Worm (Caenorhabditis elegans) whole organism, late embryonic: ENCODE data around the gene mrps-5.
A peak's percentile ranks its signal among the peaks of the same experiment; 100 is the strongest.

ENCODE experiments used
- C08G9.2 ChIP-seq: sonication (generic microtip); optimal IDR thresholded peaks from 2 replicates; lab custom pipeline; 2016; ENCODE audit warnings: mild to moderate bottlenecking, missing genetic modification characterization, moderate library complexity, missing compliant biosample characterization
- F13H6.1 ChIP-seq: sonication (generic microtip); optimal IDR thresholded peaks from 2 replicates; lab custom pipeline; 2016; ENCODE audit warnings: missing genetic modification characterization, missing compliant biosample characterization
- K02D7.2 ChIP-seq: sonication (generic microtip); optimal IDR thresholded peaks from 2 replicates; lab custom pipeline; 2017; ENCODE audit warnings: mild to moderate bottlenecking, missing genetic modification characterization, missing compliant biosample characterization
- ceh-18 ChIP-seq: sonication (generic microtip); optimal IDR thresholded peaks from 2 replicates; lab custom pipeline; 2016; ENCODE audit warnings: missing genetic modification characterization, missing compliant biosample characterization
- ceh-19 ChIP-seq: fragments of 200-800 bp; sonication (Bioruptor generic); optimal IDR thresholded peaks from 2 replicates; lab custom pipeline; 2018; ENCODE audit warnings: mild to moderate bottlenecking, missing genetic modification characterization, missing compliant biosample characterization
- ceh-2 ChIP-seq: sonication (generic microtip); optimal IDR thresholded peaks from 2 replicates; lab custom pipeline; 2016; ENCODE audit warnings: missing genotype, missing genetic modification characterization, missing compliant biosample characterization
- ceh-30 ChIP-seq: fragments of 150-350 bp; optimal IDR thresholded peaks from 2 replicates; lab custom pipeline; 2014; ENCODE audit warnings: missing biosample characterization, missing genetic modification characterization
- ceh-31 ChIP-seq: sonication (generic microtip); optimal IDR thresholded peaks from 2 replicates; lab custom pipeline; 2016; ENCODE audit warnings: missing genetic modification characterization, missing compliant biosample characterization
- ceh-6 ChIP-seq: fragments of 200-800 bp; sonication (Bioruptor generic); optimal IDR thresholded peaks from 2 replicates; lab custom pipeline; 2018; ENCODE audit warnings: mild to moderate bottlenecking, missing genetic modification characterization, missing compliant biosample characterization
- ceh-9 ChIP-seq: sonication (generic microtip); optimal IDR thresholded peaks from 2 replicates; lab custom pipeline; 2016; ENCODE audit warnings: mild to moderate bottlenecking, missing genetic modification characterization, inconsistent platforms, missing compliant biosample characterization
- dmd-4 ChIP-seq: sonication (generic microtip); optimal IDR thresholded peaks from 2 replicates; lab custom pipeline; 2016; ENCODE audit warnings: borderline replicate concordance, missing genetic modification characterization, missing compliant biosample characterization
- elt-2 ChIP-seq: sonication (generic microtip); optimal IDR thresholded peaks from 2 replicates; lab custom pipeline; 2016; ENCODE audit warnings: missing genetic modification reagents, missing genetic modification characterization, missing compliant biosample characterization
- fax-1 ChIP-seq: sonication (generic microtip); optimal IDR thresholded peaks from 2 replicates; lab custom pipeline; 2016; ENCODE audit warnings: missing genotype, missing genetic modification characterization, missing compliant biosample characterization
- gmeb-2 ChIP-seq: sonication (generic microtip); optimal IDR thresholded peaks from 2 replicates; lab custom pipeline; 2016; ENCODE audit warnings: missing genetic modification characterization, inconsistent platforms, missing compliant biosample characterization
- hlh-13 ChIP-seq: fragments of 200-800 bp; sonication (Bioruptor generic); optimal IDR thresholded peaks from 2 replicates; lab custom pipeline; 2018; ENCODE audit warnings: mild to moderate bottlenecking, missing genetic modification characterization, missing compliant biosample characterization
- hlh-15 ChIP-seq: sonication (generic microtip); optimal IDR thresholded peaks from 2 replicates; lab custom pipeline; 2016; ENCODE audit warnings: missing genetic modification characterization, missing compliant biosample characterization
- hlh-30 ChIP-seq: sonication (generic microtip); optimal IDR thresholded peaks from 2 replicates; lab custom pipeline; 2017; ENCODE audit warnings: antibody characterized with exemption, missing genetic modification characterization, missing compliant biosample characterization; ENCODE audit not compliant: insufficient read depth
- hlh-8 ChIP-seq: sonication (generic microtip); optimal IDR thresholded peaks from 2 replicates; lab custom pipeline; 2016; ENCODE audit warnings: missing genotype, missing genetic modification characterization, missing compliant biosample characterization
- mec-3 ChIP-seq: sonication (generic microtip); optimal IDR thresholded peaks from 2 replicates; lab custom pipeline; 2016; ENCODE audit warnings: borderline replicate concordance, missing genetic modification characterization, missing compliant biosample characterization
- nhr-232 ChIP-seq: sonication (generic microtip); optimal IDR thresholded peaks from 2 replicates; lab custom pipeline; 2016; ENCODE audit warnings: missing genetic modification characterization, missing compliant biosample characterization
- pat-9 ChIP-seq: fragments of 200-800 bp; sonication (Bioruptor generic); optimal IDR thresholded peaks from 2 replicates; lab custom pipeline; 2018; ENCODE audit warnings: mild to moderate bottlenecking, missing genetic modification characterization, moderate library complexity, missing compliant biosample characterization
- pax-1 ChIP-seq: fragments of 150-350 bp; optimal IDR thresholded peaks from 2 replicates; lab custom pipeline; 2014; ENCODE audit warnings: missing biosample characterization, missing genetic modification characterization
- pha-2 ChIP-seq: sonication (generic microtip); optimal IDR thresholded peaks from 2 replicates; lab custom pipeline; 2017; ENCODE audit warnings: mild to moderate bottlenecking, missing genetic modification characterization, missing compliant biosample characterization
- pha-4 ChIP-seq: fragments of 150-350 bp; optimal IDR thresholded peaks from 2 replicates; lab custom pipeline; 2018; ENCODE audit warnings: missing biosample characterization, missing genetic modification reagents, missing genetic modification characterization
- pqm-1 ChIP-seq: sonication (generic microtip); optimal IDR thresholded peaks from 2 replicates; lab custom pipeline; 2016; ENCODE audit warnings: missing genetic modification characterization, missing compliant biosample characterization
- rnt-1 ChIP-seq: sonication (generic microtip); optimal IDR thresholded peaks from 2 replicates; lab custom pipeline; 2016; ENCODE audit warnings: missing genetic modification characterization, missing compliant biosample characterization
- sdc-2 ChIP-seq: sonication (generic microtip); optimal IDR thresholded peaks from 2 replicates; lab custom pipeline; 2016; ENCODE audit warnings: missing genotype, missing genetic modification characterization, missing compliant biosample characterization
- sox-2 ChIP-seq: fragments of 200-800 bp; sonication (Bioruptor generic); IDR thresholded peaks from 2 replicates; pipeline ENCODE4 v1.3.6; 2022; ENCODE audit warnings: missing genetic modification reagents, missing genetic modification characterization, missing compliant biosample characterization
- sox-4 ChIP-seq: sonication (generic microtip); optimal IDR thresholded peaks from 2 replicates; lab custom pipeline; 2017; ENCODE audit warnings: mild to moderate bottlenecking, missing genetic modification characterization, inconsistent platforms, missing compliant biosample characterization
- syd-9 ChIP-seq: sonication (generic microtip); optimal IDR thresholded peaks from 2 replicates; lab custom pipeline; 2016; ENCODE audit warnings: mild to moderate bottlenecking, missing genetic modification characterization, moderate library complexity, missing compliant biosample characterization
- tbx-2 ChIP-seq: sonication (generic microtip); optimal IDR thresholded peaks from 2 replicates; lab custom pipeline; 2016; ENCODE audit warnings: missing genetic modification characterization, missing compliant biosample characterization
- tbx-7 ChIP-seq: sonication (generic microtip); optimal IDR thresholded peaks from 2 replicates; lab custom pipeline; 2016; ENCODE audit warnings: missing genotype, missing genetic modification characterization, missing compliant biosample characterization
- ttx-3 ChIP-seq: sonication (generic microtip); optimal IDR thresholded peaks from 2 replicates; lab custom pipeline; 2016; ENCODE audit warnings: missing genetic modification reagents, missing genetic modification characterization, missing compliant biosample characterization
- unc-42 ChIP-seq: sonication (generic microtip); optimal IDR thresholded peaks from 2 replicates; lab custom pipeline; 2016; ENCODE audit warnings: missing genotype, missing genetic modification characterization, missing compliant biosample characterization
- unc-55 ChIP-seq: sonication (generic microtip); optimal IDR thresholded peaks from 2 replicates; lab custom pipeline; 2017; ENCODE audit warnings: missing biosample characterization, missing genetic modification reagents, missing genetic modification characterization

The mrps-5 gene

ce11 chrV:12596795-12597194 lies 33.5 kb downstream of the mrps-5 start (continued):
- no peak for TF ChIP-seq mec-3
- no peak for TF ChIP-seq unc-55
- TF ChIP-seq ttx-3 (tag; lab: Kevin White, UChicago), result no peak
- TF ChIP-seq hlh-15 (tag; lab: Kevin White, UChicago), result peak; percentile 33
- peak; percentile 40 for TF ChIP-seq K02D7.2 (tag; lab: Kevin White, UChicago)
- peak; percentile 56 for TF ChIP-seq ceh-18 (tag; lab: Kevin White, UChicago)
- no peak for TF ChIP-seq pha-4 (tag; lab: Kevin White, UChicago)
- peak; percentile 55 for TF ChIP-seq tbx-2 (tag; lab: Kevin White, UChicago)
- TF ChIP-seq nhr-232 (tag; lab: Kevin White, UChicago), result peak; percentile 51
- peak; percentile 54 for TF ChIP-seq ceh-19 (GFP tag; lab: Kevin White, UChicago)
- TF ChIP-seq hlh-30 (tag; lab: Kevin White, UChicago), result no peak
- peak; percentile 58 for TF ChIP-seq hlh-13 (GFP tag; lab: Kevin White, UChicago)
- no peak for TF ChIP-seq ceh-30 (tag; lab: Kevin White, UChicago)
- peak; percentile 63 for TF ChIP-seq syd-9 (tag; lab: Kevin White, UChicago)
- TF ChIP-seq tbx-7, result peak; percentile 38
- TF ChIP-seq fax-1 (tag; lab: Kevin White, UChicago), result peak; percentile 46
- TF ChIP-seq ceh-2 (tag; lab: Kevin White, UChicago), result peak; percentile 72
- peak; percentile 31 for TF ChIP-seq hlh-8 (tag; lab: Kevin White, UChicago)
- TF ChIP-seq C08G9.2 (tag; lab: Kevin White, UChicago), result peak; percentile 67
- TF ChIP-seq rnt-1 (tag; lab: Kevin White, UChicago), result peak; percentile 64
- TF ChIP-seq sox-2 (GFP tag; lab: Robert Waterston, UW), result no peak

- TF ChIP-seq pat-9 (tag; lab: Kevin White, UChicago), result no peak
- TF ChIP-seq elt-2 (tag; lab: Kevin White, UChicago), result no peak
- TF ChIP-seq ceh-2 (tag; lab: Kevin White, UChicago), result no peak
- no peak for TF ChIP-seq pax-1 (tag; lab: Kevin White, UChicago)
- TF ChIP-seq unc-55, result no peak
- TF ChIP-seq hlh-30 (tag; lab: Kevin White, UChicago), result no peak
- no peak for TF ChIP-seq dmd-4 (tag; lab: Kevin White, UChicago)
- TF ChIP-seq hlh-13 (GFP tag; lab: Kevin White, UChicago), result no peak
- TF ChIP-seq ceh-31 (tag; lab: Kevin White, UChicago), result no peak
- TF ChIP-seq syd-9 (tag; lab: Kevin White, UChicago), result no peak
These were observed 35.8 kb downstream of the mrps-5 start, which contains the start of the genes C14C10.10 and ril-2 for ce11 chrV:12599110-12599509. C14C10.10 (minus strand) TSS chrV:12599128. ril-2 (minus strand) TSS chrV:12599157.

ce11 chrV:12599510-12600242 lies 36.4 kb downstream of the mrps-5 start, which contains the start of gene C14C10.5:
C14C10.5 (plus strand) TSS chrV:12600192.
- TF ChIP-seq C08G9.2 (tag; lab: Kevin White, UChicago) (no peak), sox-2 (GFP tag; lab: Robert Waterston, UW) (no peak), gmeb-2 (tag; lab: Kevin White, UChicago) (no peak), nhr-232 (tag; lab: Kevin White, UChicago) (no peak), sox-4 (tag; lab: Kevin White, UChicago) (no peak), dmd-4 (tag; lab: Kevin White, UChicago) (no peak), unc-42 (no peak), ceh-9 (tag; lab: Kevin White, UChicago) (no peak), ceh-6 (GFP tag; lab: Kevin White, UChicago) (no peak), sdc-2 (tag; lab: Kevin White, UChicago) (no peak), F13H6.1 (no peak), pqm-1 (tag; lab: Kevin White, UChicago) (no peak), pha-2 (tag; lab: Kevin White, UChicago) (no peak)
